Fruit fly (Drosophila melanogaster) whole organism, prepupa: ENCODE data around the gene sqd.

Experiments used
- Blimp-1 ChIP-seq: fragments of 200-800 bp; sonication (Bioruptor generic); optimal IDR thresholded peaks from 3 replicates; lab custom pipeline; 2017; ENCODE audit warnings: missing biosample characterization, missing genetic modification characterization, mild to moderate bottlenecking, moderate library complexity, missing genetic modification reagents
- CG11762 ChIP-seq: fragments of 200-800 bp; sonication (Bioruptor generic); optimal IDR thresholded peaks from 3 replicates; lab custom pipeline; 2016; ENCODE audit warnings: missing biosample characterization, missing genetic modification characterization; ENCODE audit not compliant: insufficient read depth
- CG11902 ChIP-seq: fragments of 200-800 bp; sonication (Bioruptor generic); optimal IDR thresholded peaks from 3 replicates; lab custom pipeline; 2016; ENCODE audit warnings: missing biosample characterization, missing genetic modification characterization
- CG15336 ChIP-seq: fragments of 200-800 bp; sonication (Bioruptor generic); IDR thresholded peaks from 2 replicates; pipeline ENCODE4 v1.3.6; 2022; ENCODE audit warnings: missing biosample characterization, missing genetic modification characterization
- CG1621 ChIP-seq: fragments of 200-800 bp; sonication (Bioruptor generic); optimal IDR thresholded peaks from 3 replicates; lab custom pipeline; 2018; ENCODE audit warnings: missing biosample characterization, mild to moderate bottlenecking, missing genetic modification characterization
- CG16779 ChIP-seq: fragments of 200-800 bp; sonication (Bioruptor generic); optimal IDR thresholded peaks from 3 replicates; lab custom pipeline; 2017; ENCODE audit warnings: missing biosample characterization, mild to moderate bottlenecking, missing genetic modification characterization
- CG32006 ChIP-seq: fragments of 200-800 bp; sonication (Bioruptor generic); optimal IDR thresholded peaks from 3 replicates; lab custom pipeline; 2017; ENCODE audit warnings: missing biosample characterization, mild to moderate bottlenecking, missing genetic modification characterization
- CG34406 ChIP-seq: fragments of 200-800 bp; sonication (Bioruptor generic); optimal IDR thresholded peaks from 3 replicates; lab custom pipeline; 2016; ENCODE audit warnings: missing biosample characterization, missing genetic modification characterization
- CG3919 ChIP-seq: fragments of 200-800 bp; sonication (Bioruptor generic); optimal IDR thresholded peaks from 3 replicates; lab custom pipeline; 2016; ENCODE audit warnings: missing biosample characterization, missing genetic modification characterization
- CG4318 ChIP-seq: fragments of 200-800 bp; sonication (Bioruptor generic); optimal IDR thresholded peaks from 3 replicates; lab custom pipeline; 2017; ENCODE audit warnings: missing biosample characterization, mild to moderate bottlenecking, missing genetic modification characterization
- CG6163 ChIP-seq: fragments of 200-800 bp; sonication (Bioruptor generic); IDR thresholded peaks from 3 replicates; pipeline ENCODE4 v1.3.6; 2022; ENCODE audit warnings: missing biosample characterization, missing genetic modification characterization
- CG6276 ChIP-seq: fragments of 200-800 bp; sonication (Bioruptor generic); optimal IDR thresholded peaks from 2 replicates; lab custom pipeline; 2017; ENCODE audit warnings: missing biosample characterization, mild to moderate bottlenecking, missing genetic modification characterization
- CG6792 ChIP-seq: fragments of 200-800 bp; sonication (Bioruptor generic); optimal IDR thresholded peaks from 3 replicates; lab custom pipeline; 2016; ENCODE audit warnings: missing biosample characterization, missing genetic modification characterization
- CG6808 ChIP-seq: fragments of 200-800 bp; sonication (Bioruptor generic); optimal IDR thresholded peaks from 3 replicates; lab custom pipeline; 2017; ENCODE audit warnings: missing biosample characterization, missing genetic modification characterization, mild to moderate bottlenecking, moderate library complexity, missing genetic modification reagents
- CG6854 ChIP-seq: fragments of 200-800 bp; sonication (Bioruptor generic); optimal IDR thresholded peaks from 2 replicates; lab custom pipeline; 2017; ENCODE audit warnings: missing biosample characterization, mild to moderate bottlenecking, missing genetic modification characterization
- CG7368 ChIP-seq: fragments of 200-800 bp; sonication (Bioruptor generic); optimal IDR thresholded peaks from 3 replicates; lab custom pipeline; 2016; ENCODE audit warnings: missing biosample characterization, missing genetic modification characterization
- CG8119 ChIP-seq: fragments of 200-800 bp; sonication (Bioruptor generic); IDR thresholded peaks from 3 replicates; pipeline ENCODE4 v1.3.6; 2022; ENCODE audit warnings: missing biosample characterization, missing genetic modification characterization
- CG8632 ChIP-seq: fragments of 200-800 bp; sonication (Bioruptor generic); optimal IDR thresholded peaks from 3 replicates; lab custom pipeline; 2016; ENCODE audit warnings: missing biosample characterization, missing genetic modification characterization
- CG9139 ChIP-seq: fragments of 200-800 bp; sonication (Bioruptor generic); optimal IDR thresholded peaks from 3 replicates; lab custom pipeline; 2017; ENCODE audit warnings: missing biosample characterization, mild to moderate bottlenecking, missing genetic modification characterization
- Eip78C ChIP-seq: fragments of 200-800 bp; sonication (Bioruptor generic); peaks from one replicate; lab custom pipeline; 2016; ENCODE audit warnings: missing biosample characterization, missing genetic modification characterization
- Hr4 ChIP-seq: fragments of 200-800 bp; sonication (Bioruptor generic); optimal IDR thresholded peaks from 3 replicates; lab custom pipeline; 2016; ENCODE audit warnings: missing biosample characterization, missing genetic modification characterization
- Smox ChIP-seq: fragments of 200-800 bp; sonication (Bioruptor generic); optimal IDR thresholded peaks from 3 replicates; lab custom pipeline; 2016; ENCODE audit warnings: missing biosample characterization, missing genetic modification characterization
- Sox102F ChIP-seq: fragments of 200-800 bp; sonication (Bioruptor generic); optimal IDR thresholded peaks from 2 replicates; lab custom pipeline; 2016; ENCODE audit warnings: missing biosample characterization, mild to moderate bottlenecking, missing genetic modification characterization
- Sox14 ChIP-seq: fragments of 200-800 bp; sonication (Bioruptor generic); optimal IDR thresholded peaks from 3 replicates; lab custom pipeline; 2016; ENCODE audit warnings: missing biosample characterization, missing genetic modification characterization
- Sox15 ChIP-seq: fragments of 200-800 bp; sonication (Bioruptor generic); optimal IDR thresholded peaks from 3 replicates; lab custom pipeline; 2016; ENCODE audit warnings: missing biosample characterization, missing genetic modification characterization
- achi ChIP-seq: fragments of 200-800 bp; sonication (Bioruptor generic); optimal IDR thresholded peaks from 3 replicates; lab custom pipeline; 2016; ENCODE audit warnings: missing biosample characterization, missing genetic modification characterization
- acj6 ChIP-seq: fragments of 200-800 bp; sonication (Bioruptor generic); optimal IDR thresholded peaks from 3 replicates; lab custom pipeline; 2016; ENCODE audit warnings: missing biosample characterization, missing genetic modification characterization
- eg ChIP-seq: fragments of 200-800 bp; sonication (Bioruptor generic); IDR thresholded peaks from 3 replicates; pipeline ENCODE4 v1.3.6; 2022; ENCODE audit warnings: missing biosample characterization, missing genetic modification characterization
- esn ChIP-seq: fragments of 200-800 bp; sonication (Bioruptor generic); optimal IDR thresholded peaks from 2 replicates; lab custom pipeline; 2016; ENCODE audit warnings: missing biosample characterization, mild to moderate bottlenecking, missing genetic modification characterization, moderate library complexity
- fd59A ChIP-seq: fragments of 200-800 bp; sonication (Bioruptor generic); optimal IDR thresholded peaks from 2 replicates; lab custom pipeline; 2017; ENCODE audit warnings: missing biosample characterization, mild to moderate bottlenecking, missing genetic modification characterization, missing genetic modification reagents
- fd85E ChIP-seq: fragments of 200-800 bp; sonication (Bioruptor generic); optimal IDR thresholded peaks from 3 replicates; lab custom pipeline; 2016; ENCODE audit warnings: missing biosample characterization, missing genetic modification characterization
- fkh ChIP-seq: fragments of 200-800 bp; sonication (Bioruptor generic); optimal IDR thresholded peaks from 3 replicates; lab custom pipeline; 2017; ENCODE audit warnings: missing biosample characterization, mild to moderate bottlenecking, missing genetic modification characterization, moderate library complexity
- net ChIP-seq: fragments of 200-800 bp; sonication (Bioruptor generic); optimal IDR thresholded peaks from 3 replicates; lab custom pipeline; 2016; ENCODE audit warnings: missing biosample characterization, missing genetic modification characterization
- salr ChIP-seq, 2 experiments: fragments of 200-800 bp; sonication (Bioruptor generic); optimal IDR thresholded peaks; 3 replicates each; lab custom pipeline; 2016 to 2018; ENCODE audit warnings: missing biosample characterization in 2 of 2, missing genetic modification characterization in 2 of 2, mild to moderate bottlenecking in 1 of 2
- ss ChIP-seq, 2 experiments: fragments of 200-800 bp; sonication (Bioruptor generic); optimal IDR thresholded peaks; 2 replicates in 1 of 2; 3 replicates in 1 of 2; lab custom pipeline; 2017 to 2018; ENCODE audit warnings: mild to moderate bottlenecking in 2 of 2, missing biosample characterization in 2 of 2, missing genetic modification characterization in 2 of 2, moderate library complexity in 1 of 2
- svp ChIP-seq: fragments of 200-800 bp; sonication (Bioruptor generic); peaks from one replicate; lab custom pipeline; 2016; ENCODE audit warnings: missing biosample characterization, missing genetic modification characterization
- topi ChIP-seq: fragments of 200-800 bp; sonication (Bioruptor generic); optimal IDR thresholded peaks from 3 replicates; lab custom pipeline; 2016; ENCODE audit warnings: missing biosample characterization, missing genetic modification characterization
- vri ChIP-seq: fragments of 200-800 bp; sonication (Bioruptor generic); optimal IDR thresholded peaks from 3 replicates; lab custom pipeline; 2016; ENCODE audit warnings: missing biosample characterization, mild to moderate bottlenecking, missing genetic modification characterization

sqd gene

dm6 chr3R:13645874-13646370 is at the start of gene sqd (continued):
- TF ChIP-seq CG11762 (GFP tag; lab: Kevin White, UChicago) (peak; percentile 3), svp (GFP tag; lab: Kevin White, UChicago) (no peak), fkh (GFP tag; lab: Kevin White, UChicago) (peak; percentile 81), CG1621 (tag; lab: Kevin White, UChicago) (peak; percentile 54), vri (GFP tag; lab: Kevin White, UChicago) (no peak), acj6 (GFP tag; lab: Kevin White, UChicago) (peak; percentile 44), CG9139 (peak; percentile 17), CG3919 (GFP tag; lab: Kevin White, UChicago) (peak; percentile 70), achi (peak; percentile 67)

- TF ChIP-seq CG11762 (GFP tag; lab: Kevin White, UChicago) (no peak), CG6854 (GFP tag; lab: Kevin White, UChicago) (no peak), Blimp-1 (no peak), CG8632 (no peak), esn (GFP tag; lab: Kevin White, UChicago) (no peak), fkh (GFP tag; lab: Kevin White, UChicago) (no peak), CG4318 (GFP tag; lab: Kevin White, UChicago) (no peak), Sox102F (GFP tag; lab: Kevin White, UChicago) (no peak), eg (GFP tag; lab: Robert Waterston, UW) (no peak), CG6276 (GFP tag; lab: Kevin White, UChicago) (no peak), Sox14 (no peak), vri (GFP tag; lab: Kevin White, UChicago) (no peak), CG6808 (GFP tag; lab: Kevin White, UChicago) (no peak), CG11902 (no peak), Smox (GFP tag; lab: Kevin White, UChicago) (no peak), Sox15 (no peak), salr (GFP tag; optimal IDR thresholded peaks at IDR 0.05; lab: Kevin White, UChicago) (no peak), CG32006 (no peak)
Observed at dm6 chr3R:13693753-13694152, 47.6 kb upstream of the sqd start, which contains the start of gene CG14367. TSS of gene CG14367 (plus strand) at chr3R:13694053.

- TF ChIP-seq CG32006, result peak; percentile 51
- peak; percentile 23 for TF ChIP-seq CG3919 (GFP tag; lab: Kevin White, UChicago)
- peak; percentile 25 for TF ChIP-seq CG7368 (GFP tag; lab: Kevin White, UChicago)
- TF ChIP-seq topi, result no peak
- TF ChIP-seq net (GFP tag; lab: Kevin White, UChicago), result peak; percentile 30
- TF ChIP-seq eg (GFP tag; lab: Robert Waterston, UW), result no peak; the same call in 2 of the 3 replicates
- peak; percentile 52 for TF ChIP-seq Hr4 (GFP tag; lab: Kevin White, UChicago)
- peak; percentile 20 for TF ChIP-seq CG34406 (GFP tag; lab: Kevin White, UChicago)
- TF ChIP-seq salr (GFP tag; optimal IDR thresholded peaks at IDR 0.05; lab: Kevin White, UChicago), result peak; percentile 5 to 14
- TF ChIP-seq CG6276 (GFP tag; lab: Kevin White, UChicago), result no peak
- no peak for TF ChIP-seq Sox14
- peak in 1 of 2 experiments; percentile 47 for TF ChIP-seq ss (GFP tag; optimal IDR thresholded peaks at IDR 0.05; lab: Kevin White, UChicago)
- no peak for TF ChIP-seq CG4318 (GFP tag; lab: Kevin White, UChicago)
- peak; percentile 21 for TF ChIP-seq CG8632
- peak; percentile 43; the same call in 1 of the 3 replicates for TF ChIP-seq CG8119
- TF ChIP-seq fd59A (GFP tag; lab: Kevin White, UChicago), result peak; percentile 0
- no peak for TF ChIP-seq fd85E (GFP tag; lab: Kevin White, UChicago)
- TF ChIP-seq fkh (GFP tag; lab: Kevin White, UChicago), result peak; percentile 99
- TF ChIP-seq CG1621 (tag; lab: Kevin White, UChicago), result no peak
- TF ChIP-seq acj6 (GFP tag; lab: Kevin White, UChicago), result peak; percentile 16
- TF ChIP-seq CG6163, result peak; percentile 59; the same call in 2 of the 3 replicates
- TF ChIP-seq achi, result peak; percentile 39
- TF ChIP-seq CG6792 (GFP tag; lab: Kevin White, UChicago), result no peak
- peak; percentile 24; the same call in 1 of the 2 replicates for TF ChIP-seq CG15336
- TF ChIP-seq Eip78C (GFP tag; lab: Kevin White, UChicago), result peak; percentile 78
- TF ChIP-seq CG16779, result peak; percentile 69
Observed at dm6 chr3R:13686371-13687211, 40.5 kb upstream of the sqd start, which contains the start of gene omd. TSS of gene omd (minus strand) at chr3R:13687210.
